Fruit fly (Drosophila melanogaster) whole organism, prepupa: ENCODE data around the gene Oga.

ENCODE experiments used
- Blimp-1 ChIP-seq: fragments of 200-800 bp; sonication (Bioruptor generic); optimal IDR thresholded peaks from 3 replicates; lab custom pipeline; 2017; ENCODE audit warnings: missing biosample characterization, missing genetic modification characterization, mild to moderate bottlenecking, moderate library complexity, missing genetic modification reagents
- CG10631 ChIP-seq: fragments of 200-800 bp; sonication (Bioruptor generic); optimal IDR thresholded peaks from 2 replicates; lab custom pipeline; 2016; ENCODE audit warnings: missing biosample characterization, missing genetic modification characterization
- CG11294 ChIP-seq: fragments of 200-800 bp; sonication (Bioruptor generic); IDR thresholded peaks from 2 replicates; pipeline ENCODE4 v1.3.6; 2022; ENCODE audit warnings: missing biosample characterization, missing genetic modification characterization
- CG11762 ChIP-seq: fragments of 200-800 bp; sonication (Bioruptor generic); optimal IDR thresholded peaks from 3 replicates; lab custom pipeline; 2016; ENCODE audit warnings: missing biosample characterization, missing genetic modification characterization; ENCODE audit not compliant: insufficient read depth
- CG15336 ChIP-seq: fragments of 200-800 bp; sonication (Bioruptor generic); IDR thresholded peaks from 2 replicates; pipeline ENCODE4 v1.3.6; 2022; ENCODE audit warnings: missing biosample characterization, missing genetic modification characterization
- CG1621 ChIP-seq: fragments of 200-800 bp; sonication (Bioruptor generic); optimal IDR thresholded peaks from 3 replicates; lab custom pipeline; 2018; ENCODE audit warnings: missing biosample characterization, mild to moderate bottlenecking, missing genetic modification characterization
- CG16779 ChIP-seq: fragments of 200-800 bp; sonication (Bioruptor generic); optimal IDR thresholded peaks from 3 replicates; lab custom pipeline; 2017; ENCODE audit warnings: missing biosample characterization, mild to moderate bottlenecking, missing genetic modification characterization
- CG3032 ChIP-seq: fragments of 200-800 bp; optimal IDR thresholded peaks from 2 replicates; lab custom pipeline; 2019; ENCODE audit warnings: missing biosample characterization, mild to moderate bottlenecking, missing genetic modification characterization, moderate library complexity
- CG32006 ChIP-seq: fragments of 200-800 bp; sonication (Bioruptor generic); optimal IDR thresholded peaks from 3 replicates; lab custom pipeline; 2017; ENCODE audit warnings: missing biosample characterization, mild to moderate bottlenecking, missing genetic modification characterization
- CG3919 ChIP-seq: fragments of 200-800 bp; sonication (Bioruptor generic); optimal IDR thresholded peaks from 3 replicates; lab custom pipeline; 2016; ENCODE audit warnings: missing biosample characterization, missing genetic modification characterization
- CG6163 ChIP-seq: fragments of 200-800 bp; sonication (Bioruptor generic); IDR thresholded peaks from 3 replicates; pipeline ENCODE4 v1.3.6; 2022; ENCODE audit warnings: missing biosample characterization, missing genetic modification characterization
- CG6276 ChIP-seq: fragments of 200-800 bp; sonication (Bioruptor generic); optimal IDR thresholded peaks from 2 replicates; lab custom pipeline; 2017; ENCODE audit warnings: missing biosample characterization, mild to moderate bottlenecking, missing genetic modification characterization
- CG6792 ChIP-seq: fragments of 200-800 bp; sonication (Bioruptor generic); optimal IDR thresholded peaks from 3 replicates; lab custom pipeline; 2016; ENCODE audit warnings: missing biosample characterization, missing genetic modification characterization
- CG6808 ChIP-seq: fragments of 200-800 bp; sonication (Bioruptor generic); optimal IDR thresholded peaks from 3 replicates; lab custom pipeline; 2017; ENCODE audit warnings: missing biosample characterization, missing genetic modification characterization, mild to moderate bottlenecking, moderate library complexity, missing genetic modification reagents
- CG6854 ChIP-seq: fragments of 200-800 bp; sonication (Bioruptor generic); optimal IDR thresholded peaks from 2 replicates; lab custom pipeline; 2017; ENCODE audit warnings: missing biosample characterization, mild to moderate bottlenecking, missing genetic modification characterization
- CG8119 ChIP-seq: fragments of 200-800 bp; sonication (Bioruptor generic); IDR thresholded peaks from 3 replicates; pipeline ENCODE4 v1.3.6; 2022; ENCODE audit warnings: missing biosample characterization, missing genetic modification characterization
- CG8319 ChIP-seq: fragments of 200-800 bp; sonication (Bioruptor generic); optimal IDR thresholded peaks from 3 replicates; lab custom pipeline; 2016; ENCODE audit warnings: missing biosample characterization, missing genetic modification characterization
- CG9139 ChIP-seq: fragments of 200-800 bp; sonication (Bioruptor generic); optimal IDR thresholded peaks from 3 replicates; lab custom pipeline; 2017; ENCODE audit warnings: missing biosample characterization, mild to moderate bottlenecking, missing genetic modification characterization
- Eip75B ChIP-seq: fragments of 200-800 bp; sonication (Bioruptor generic); optimal IDR thresholded peaks from 3 replicates; lab custom pipeline; 2016; ENCODE audit warnings: missing biosample characterization, missing genetic modification characterization
- Eip78C ChIP-seq: fragments of 200-800 bp; sonication (Bioruptor generic); peaks from one replicate; lab custom pipeline; 2016; ENCODE audit warnings: missing biosample characterization, missing genetic modification characterization
- Eip93F ChIP-seq: fragments of 200-800 bp; sonication (Bioruptor generic); optimal IDR thresholded peaks from 2 replicates; lab custom pipeline; 2016; ENCODE audit warnings: missing biosample characterization, mild to moderate bottlenecking, missing genetic modification characterization
- Ets21C ChIP-seq: fragments of 200-800 bp; sonication (Bioruptor generic); optimal IDR thresholded peaks from 3 replicates; lab custom pipeline; 2016; ENCODE audit warnings: missing biosample characterization, missing genetic modification characterization
- Ets96B ChIP-seq: fragments of 200-800 bp; optimal IDR thresholded peaks from 2 replicates; lab custom pipeline; 2019; ENCODE audit warnings: missing biosample characterization, mild to moderate bottlenecking, missing genetic modification characterization, moderate library complexity
- Gug ChIP-seq: fragments of 200-800 bp; sonication (Bioruptor generic); IDR thresholded peaks from 2 replicates; pipeline ENCODE4 v1.3.6; 2022; ENCODE audit warnings: missing biosample characterization, missing genetic modification characterization
- Hr4 ChIP-seq: fragments of 200-800 bp; sonication (Bioruptor generic); optimal IDR thresholded peaks from 3 replicates; lab custom pipeline; 2016; ENCODE audit warnings: missing biosample characterization, missing genetic modification characterization
- Met ChIP-seq: fragments of 200-800 bp; sonication (Bioruptor generic); optimal IDR thresholded peaks from 3 replicates; lab custom pipeline; 2016; ENCODE audit warnings: missing biosample characterization, missing genetic modification characterization
- OdsH ChIP-seq: fragments of 200-800 bp; sonication (Bioruptor generic); optimal IDR thresholded peaks from 3 replicates; lab custom pipeline; 2016; ENCODE audit warnings: missing biosample characterization, missing genetic modification characterization
- Smox ChIP-seq: fragments of 200-800 bp; sonication (Bioruptor generic); optimal IDR thresholded peaks from 3 replicates; lab custom pipeline; 2016; ENCODE audit warnings: missing biosample characterization, missing genetic modification characterization
- Sox102F ChIP-seq: fragments of 200-800 bp; sonication (Bioruptor generic); optimal IDR thresholded peaks from 2 replicates; lab custom pipeline; 2016; ENCODE audit warnings: missing biosample characterization, mild to moderate bottlenecking, missing genetic modification characterization
- Sox14 ChIP-seq: fragments of 200-800 bp; sonication (Bioruptor generic); optimal IDR thresholded peaks from 3 replicates; lab custom pipeline; 2016; ENCODE audit warnings: missing biosample characterization, missing genetic modification characterization
- Sox15 ChIP-seq: fragments of 200-800 bp; sonication (Bioruptor generic); optimal IDR thresholded peaks from 3 replicates; lab custom pipeline; 2016; ENCODE audit warnings: missing biosample characterization, missing genetic modification characterization
- achi ChIP-seq: fragments of 200-800 bp; sonication (Bioruptor generic); optimal IDR thresholded peaks from 3 replicates; lab custom pipeline; 2016; ENCODE audit warnings: missing biosample characterization, missing genetic modification characterization
- acj6 ChIP-seq: fragments of 200-800 bp; sonication (Bioruptor generic); optimal IDR thresholded peaks from 3 replicates; lab custom pipeline; 2016; ENCODE audit warnings: missing biosample characterization, missing genetic modification characterization
- cyc ChIP-seq: fragments of 200-800 bp; sonication (Bioruptor generic); optimal IDR thresholded peaks from 3 replicates; lab custom pipeline; 2016; ENCODE audit warnings: missing biosample characterization, missing genetic modification characterization
- dac ChIP-seq: fragments of 200-800 bp; sonication (Bioruptor generic); optimal IDR thresholded peaks from 2 replicates; lab custom pipeline; 2017; ENCODE audit warnings: missing biosample characterization, mild to moderate bottlenecking, missing genetic modification characterization
- dsx ChIP-seq: fragments of 200-800 bp; optimal IDR thresholded peaks from 3 replicates; lab custom pipeline; 2019; ENCODE audit warnings: missing biosample characterization, mild to moderate bottlenecking, missing genetic modification characterization, moderate library complexity; ENCODE audit not compliant: poor library complexity, severe bottlenecking
- eg ChIP-seq: fragments of 200-800 bp; sonication (Bioruptor generic); IDR thresholded peaks from 3 replicates; pipeline ENCODE4 v1.3.6; 2022; ENCODE audit warnings: missing biosample characterization, missing genetic modification characterization
- fd59A ChIP-seq: fragments of 200-800 bp; sonication (Bioruptor generic); optimal IDR thresholded peaks from 2 replicates; lab custom pipeline; 2017; ENCODE audit warnings: missing biosample characterization, mild to moderate bottlenecking, missing genetic modification characterization, missing genetic modification reagents
- fd85E ChIP-seq: fragments of 200-800 bp; sonication (Bioruptor generic); optimal IDR thresholded peaks from 3 replicates; lab custom pipeline; 2016; ENCODE audit warnings: missing biosample characterization, missing genetic modification characterization
- fkh ChIP-seq: fragments of 200-800 bp; sonication (Bioruptor generic); optimal IDR thresholded peaks from 3 replicates; lab custom pipeline; 2017; ENCODE audit warnings: missing biosample characterization, mild to moderate bottlenecking, missing genetic modification characterization, moderate library complexity
- lz ChIP-seq: fragments of 200-800 bp; sonication (Bioruptor generic); optimal IDR thresholded peaks from 3 replicates; lab custom pipeline; 2016; ENCODE audit warnings: missing biosample characterization, missing genetic modification characterization
- salr ChIP-seq, 2 experiments: fragments of 200-800 bp; sonication (Bioruptor generic); optimal IDR thresholded peaks; 3 replicates each; lab custom pipeline; 2016 to 2018; ENCODE audit warnings: missing biosample characterization in 2 of 2, missing genetic modification characterization in 2 of 2, mild to moderate bottlenecking in 1 of 2
- spab ChIP-seq: fragments of 200-800 bp; sonication (Bioruptor generic); optimal IDR thresholded peaks from 2 replicates; lab custom pipeline; 2017; ENCODE audit warnings: missing biosample characterization, mild to moderate bottlenecking, missing genetic modification characterization, missing genetic modification reagents
- topi ChIP-seq: fragments of 200-800 bp; sonication (Bioruptor generic); optimal IDR thresholded peaks from 3 replicates; lab custom pipeline; 2016; ENCODE audit warnings: missing biosample characterization, missing genetic modification characterization
- vri ChIP-seq: fragments of 200-800 bp; sonication (Bioruptor generic); optimal IDR thresholded peaks from 3 replicates; lab custom pipeline; 2016; ENCODE audit warnings: missing biosample characterization, mild to moderate bottlenecking, missing genetic modification characterization

Gene Oga

dm6 chr3R:21184373-21185132 is 34.3 kb upstream of the Oga start (continued):
- peak; percentile 3 for TF ChIP-seq CG11762

DNA sequence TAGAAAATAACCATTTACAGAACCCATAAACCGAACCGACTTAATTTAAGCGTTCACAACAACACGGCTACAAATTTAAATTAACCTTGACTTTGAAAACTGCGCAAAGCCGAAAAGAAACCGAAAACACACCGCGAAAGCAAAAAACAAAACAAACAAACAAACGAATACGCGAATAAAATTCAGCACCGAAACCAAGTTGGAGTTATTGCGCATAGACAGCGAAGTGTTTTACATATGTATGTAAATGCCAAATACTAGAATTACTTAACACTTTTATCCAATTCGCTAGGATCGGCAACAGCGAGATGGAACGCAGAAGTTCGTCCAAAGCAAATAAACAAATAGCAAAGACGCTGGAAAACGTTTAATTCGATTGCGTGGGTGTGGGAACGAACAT is 33.2 kb upstream of the Oga start:
- TF ChIP-seq Met (GFP tag; lab: Kevin White, UChicago) (no peak), Blimp-1 (GFP tag; lab: Kevin White, UChicago) (peak; percentile 0), fkh (GFP tag; lab: Kevin White, UChicago) (peak; percentile 19), acj6 (GFP tag; lab: Kevin White, UChicago) (no peak), CG1621 (no peak)

- TF ChIP-seq Ets96B (tag; lab: Kevin White, UChicago) (no peak), CG16779 (tag; lab: Kevin White, UChicago) (no peak), cyc (GFP tag; lab: Kevin White, UChicago) (peak; percentile 41), CG6808 (GFP tag; lab: Kevin White, UChicago) (peak; percentile 55), CG6792 (GFP tag; lab: Kevin White, UChicago) (no peak), salr (GFP tag; optimal IDR thresholded peaks at IDR 0.05; lab: Kevin White, UChicago) (peak in 1 of 2 experiments; percentile 52), fd59A (peak; percentile 19), CG15336 (GFP tag; lab: Robert Waterston, UW) (peak; percentile 44; the same call in 1 of the 2 replicates), fd85E (GFP tag; lab: Kevin White, UChicago) (no peak), CG6163 (GFP tag; lab: Robert Waterston, UW) (no peak), Eip78C (GFP tag; lab: Kevin White, UChicago) (peak; percentile 87), Eip93F (GFP tag; lab: Kevin White, UChicago) (no peak), Sox14 (GFP tag; lab: Kevin White, UChicago) (peak; percentile 50), Sox102F (peak; percentile 55), OdsH (GFP tag; lab: Kevin White, UChicago) (peak; percentile 33), CG8119 (GFP tag; lab: Robert Waterston, UW) (no peak), CG32006 (GFP tag; lab: Kevin White, UChicago) (peak; percentile 52), Ets21C (no peak), vri (GFP tag; lab: Kevin White, UChicago) (no peak), Sox15 (GFP tag; lab: Kevin White, UChicago) (peak; percentile 4), spab (GFP tag; lab: Kevin White, UChicago) (peak; percentile 48), CG10631 (GFP tag; lab: Kevin White, UChicago) (no peak), eg (GFP tag; lab: Robert Waterston, UW) (no peak), topi (GFP tag; lab: Kevin White, UChicago) (peak; percentile 64), dsx (GFP tag; lab: Kevin White, UChicago) (no peak), CG3032 (tag; lab: Kevin White, UChicago) (no peak), Gug (no peak), Met (GFP tag; lab: Kevin White, UChicago) (peak; percentile 67), CG6276 (peak; percentile 40), CG8319 (GFP tag; lab: Kevin White, UChicago) (peak; percentile 5), Blimp-1 (GFP tag; lab: Kevin White, UChicago) (peak; percentile 93), achi (GFP tag; lab: Kevin White, UChicago) (no peak), CG9139 (GFP tag; lab: Kevin White, UChicago) (no peak), CG6854 (GFP tag; lab: Kevin White, UChicago) (no peak), Eip75B (GFP tag; lab: Kevin White, UChicago) (peak; percentile 56), CG3919 (GFP tag; lab: Kevin White, UChicago) (peak; percentile 42), CG1621 (no peak), dac (GFP tag; lab: Kevin White, UChicago) (no peak), Smox (peak; percentile 49), CG11294 (GFP tag; lab: Robert Waterston, UW) (no peak), Hr4 (peak; percentile 28), lz (GFP tag; lab: Kevin White, UChicago) (peak; percentile 37)
These were observed 32.1 kb upstream of the Oga start for dm6 chr3R:21186606-21187393.
